Fruit fly (Drosophila melanogaster) Kc167 (cell line): Measurements from ENCODE around the gene Nmdar2.

Experiments
- Myc ChIP-seq: fragments of >200 bp; optimal IDR thresholded peaks from 2 replicates; lab custom pipeline; 2017; ENCODE audit warnings: missing external identifiers
- Sin3A ChIP-seq: fragments of >200 bp; optimal IDR thresholded peaks from 2 replicates; lab custom pipeline; 2018; ENCODE audit warnings: missing external identifiers
- h ChIP-seq: fragments of >200 bp; optimal IDR thresholded peaks from 3 replicates; lab custom pipeline; 2018; ENCODE audit warnings: missing external identifiers
- insv ChIP-seq: fragments of >200 bp; optimal IDR thresholded peaks from 3 replicates; lab custom pipeline; 2018; ENCODE audit warnings: missing external identifiers
- psq ChIP-seq: fragments of >200 bp; optimal IDR thresholded peaks from 2 replicates; lab custom pipeline; 2017; ENCODE audit warnings: missing external identifiers
- ttk ChIP-seq: sonication (Bioruptor generic); optimal IDR thresholded peaks from 2 replicates; lab custom pipeline; 2017; ENCODE audit warnings: missing external identifiers

The Nmdar2 gene

DNA sequence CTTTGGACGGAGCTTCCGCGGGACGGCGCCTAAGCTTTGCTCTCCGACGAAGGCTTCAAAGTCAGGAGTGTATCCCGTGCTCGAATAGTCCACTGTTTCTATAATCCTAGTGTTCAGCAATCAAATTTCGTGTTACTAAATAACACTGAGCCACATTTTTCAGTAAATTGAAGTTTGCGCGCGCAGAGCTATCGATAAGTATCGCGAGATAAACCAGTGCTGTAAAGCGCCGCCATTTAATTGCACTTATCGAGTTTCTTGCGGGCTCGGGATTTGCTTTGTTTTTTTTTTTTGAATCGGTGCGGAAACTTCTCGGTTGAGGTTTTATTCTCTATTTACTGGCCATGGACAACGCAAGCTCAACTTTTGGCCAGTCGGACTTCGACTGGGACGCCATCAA is 30.8 kb downstream of the Nmdar2 start, which contains the start of the genes Rab27 and mei-38:
TSS of gene Rab27 (minus strand) at position 127 of the 400 bp plus-strand sequence.
TSS of gene mei-38 (plus strand) at position 216 of the 400 bp plus-strand sequence.
- no peak for TF ChIP-seq Sin3A (lab: Kevin White, UChicago)
- TF ChIP-seq ttk (lab: Kevin White, UChicago) = no peak
- TF ChIP-seq insv = no peak
- no peak for TF ChIP-seq psq
- no peak for TF ChIP-seq Myc (lab: Kevin White, UChicago)
- no peak for TF ChIP-seq h (lab: Kevin White, UChicago)

dm6 chrX:1476436-1476835 is 31.2 kb downstream of the Nmdar2 start:
- TF ChIP-seq psq (no peak), insv (no peak), Sin3A (lab: Kevin White, UChicago) (no peak), Myc (lab: Kevin White, UChicago) (no peak), h (lab: Kevin White, UChicago) (no peak), ttk (lab: Kevin White, UChicago) (no peak)

DNA sequence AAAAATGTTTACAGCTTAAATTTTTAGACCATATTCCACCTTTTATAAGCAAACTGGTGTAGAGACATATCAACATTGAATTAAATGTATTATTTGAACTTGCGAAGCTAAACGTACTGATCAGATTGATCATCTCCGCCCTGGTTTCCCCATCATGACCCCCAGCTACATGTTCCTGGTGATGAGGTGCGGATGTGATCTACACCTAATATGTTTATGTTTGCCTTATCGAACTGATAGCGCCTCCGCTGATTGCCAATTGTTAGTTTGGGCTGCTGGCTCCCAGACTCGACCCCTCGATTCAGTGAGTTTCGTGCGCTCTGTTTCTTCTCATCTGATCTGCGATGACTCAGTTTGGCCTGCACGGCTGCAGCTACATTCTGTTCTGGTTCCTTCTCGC is 35.4 kb downstream of the Nmdar2 start, which contains the start of gene CG14780:
TSS of gene CG14780 (plus strand) at position 301 of the 400 bp plus-strand sequence.
- TF ChIP-seq h (lab: Kevin White, UChicago) (no peak), Sin3A (lab: Kevin White, UChicago) (no peak)

DNA sequence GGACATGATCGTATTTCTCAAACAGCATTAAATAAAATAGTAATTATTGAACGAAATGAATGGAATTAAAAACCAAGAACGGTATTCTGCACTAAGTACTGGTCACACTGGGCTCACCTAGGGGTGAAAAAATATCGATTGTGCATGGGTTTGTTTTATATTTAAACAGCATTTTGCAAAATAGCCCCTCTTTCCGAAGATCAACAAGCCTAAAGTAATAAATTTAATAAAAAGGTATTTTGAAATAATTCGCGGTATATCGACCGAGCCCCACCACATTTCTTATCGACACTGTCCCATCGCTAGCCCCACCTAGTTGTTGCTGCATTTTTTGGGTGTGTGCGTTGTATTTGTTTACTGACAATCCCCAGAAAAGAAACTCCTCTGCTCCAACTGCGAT is 37.0 kb downstream of the Nmdar2 start, which contains the start of gene pck:
TSS of gene pck (plus strand) at position 105 of the 400 bp plus-strand sequence.
- TF ChIP-seq psq (no peak), insv (no peak), Myc (lab: Kevin White, UChicago) (no peak), Sin3A (lab: Kevin White, UChicago) (no peak), ttk (lab: Kevin White, UChicago) (no peak), h (lab: Kevin White, UChicago) (no peak)

dm6 chrX:1469717-1470116 is 37.9 kb downstream of the Nmdar2 start, which contains the start of gene CG32808:
Gene CG32808, minus strand, starts transcription at chrX:1469817.
- TF ChIP-seq ttk (lab: Kevin White, UChicago) (no peak), insv (no peak), Sin3A (lab: Kevin White, UChicago) (no peak)

dm6 chrX:1467382-1467592 is 40.3 kb downstream of the Nmdar2 start, which contains the start of gene CG14778:
Gene CG14778, plus strand, starts transcription at chrX:1467493.
- no peak for TF ChIP-seq ttk (lab: Kevin White, UChicago)
- TF ChIP-seq insv = no peak
- TF ChIP-seq Sin3A (lab: Kevin White, UChicago) = no peak
- TF ChIP-seq psq = no peak

- TF ChIP-seq h (lab: Kevin White, UChicago) (no peak), ttk (lab: Kevin White, UChicago) (no peak), Myc (lab: Kevin White, UChicago) (no peak), insv (no peak), Sin3A (lab: Kevin White, UChicago) (no peak), psq (no peak)
Observed at dm6 chrX:1466505-1467381, 40.9 kb downstream of the Nmdar2 start.

- TF ChIP-seq insv (no peak), psq (no peak)
Observed at dm6 chrX:1465707-1466504, 41.7 kb downstream of the Nmdar2 start, which contains the start of the genes O-fut2 and CG14777. Gene O-fut2, minus strand, starts transcription at chrX:1465996. Gene CG14777, plus strand, starts transcription at chrX:1466134.

DNA sequence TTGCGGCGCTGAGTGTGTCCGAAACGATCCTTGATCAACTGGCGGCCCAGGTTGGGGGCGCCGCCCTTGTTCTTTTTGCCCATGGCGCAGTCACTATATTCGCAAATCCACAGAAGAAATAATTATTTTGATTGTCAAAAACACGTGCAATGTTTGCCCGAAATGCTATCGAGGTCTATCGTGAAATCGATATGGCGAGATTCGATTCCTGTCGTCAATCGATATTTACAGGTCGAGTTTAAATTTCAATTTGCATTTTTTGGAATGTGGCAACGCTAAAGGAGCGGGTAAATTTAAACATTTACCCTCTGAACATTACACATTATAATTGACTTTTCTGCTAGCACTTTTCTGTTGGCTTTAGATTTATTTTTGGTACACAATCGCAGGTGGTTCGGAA is 43.6 kb downstream of the Nmdar2 start, which contains the start of gene Ns3:
TSS of gene Ns3 (minus strand) at position 188 of the 400 bp plus-strand sequence.
- no peak for TF ChIP-seq Sin3A (lab: Kevin White, UChicago)
- TF ChIP-seq h (lab: Kevin White, UChicago) = no peak
- no peak for TF ChIP-seq psq
- TF ChIP-seq insv = no peak
- TF ChIP-seq ttk (lab: Kevin White, UChicago) = no peak
- TF ChIP-seq Myc (lab: Kevin White, UChicago) = no peak

DNA sequence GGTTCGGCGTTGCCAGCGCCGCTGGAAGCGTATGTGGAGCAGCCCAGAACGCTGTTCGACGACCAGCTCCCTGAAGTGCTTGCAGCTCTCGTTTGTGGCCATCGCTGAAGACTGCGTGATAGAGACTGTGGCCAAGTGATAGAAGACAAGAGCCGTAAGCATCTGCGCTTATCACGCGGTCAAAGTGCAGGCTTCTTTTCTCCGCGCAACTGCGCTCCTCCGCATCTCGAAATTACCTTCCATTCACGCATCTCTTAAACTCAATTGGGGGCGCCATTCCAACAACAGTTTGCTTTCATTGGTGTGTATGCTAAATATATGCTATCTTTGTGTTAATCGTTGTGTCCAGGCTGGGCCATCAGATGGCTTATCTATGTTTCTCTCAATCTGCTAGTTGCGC is 46.1 kb downstream of the Nmdar2 start, which contains the start of gene CG14787:
TSS of gene CG14787 (minus strand) at position 133 of the 400 bp plus-strand sequence.
- TF ChIP-seq ttk (lab: Kevin White, UChicago) = no peak
- no peak for TF ChIP-seq h (lab: Kevin White, UChicago)
- TF ChIP-seq insv = no peak
- no peak for TF ChIP-seq Sin3A (lab: Kevin White, UChicago)
- TF ChIP-seq psq = no peak
- no peak for TF ChIP-seq Myc (lab: Kevin White, UChicago)

DNA sequence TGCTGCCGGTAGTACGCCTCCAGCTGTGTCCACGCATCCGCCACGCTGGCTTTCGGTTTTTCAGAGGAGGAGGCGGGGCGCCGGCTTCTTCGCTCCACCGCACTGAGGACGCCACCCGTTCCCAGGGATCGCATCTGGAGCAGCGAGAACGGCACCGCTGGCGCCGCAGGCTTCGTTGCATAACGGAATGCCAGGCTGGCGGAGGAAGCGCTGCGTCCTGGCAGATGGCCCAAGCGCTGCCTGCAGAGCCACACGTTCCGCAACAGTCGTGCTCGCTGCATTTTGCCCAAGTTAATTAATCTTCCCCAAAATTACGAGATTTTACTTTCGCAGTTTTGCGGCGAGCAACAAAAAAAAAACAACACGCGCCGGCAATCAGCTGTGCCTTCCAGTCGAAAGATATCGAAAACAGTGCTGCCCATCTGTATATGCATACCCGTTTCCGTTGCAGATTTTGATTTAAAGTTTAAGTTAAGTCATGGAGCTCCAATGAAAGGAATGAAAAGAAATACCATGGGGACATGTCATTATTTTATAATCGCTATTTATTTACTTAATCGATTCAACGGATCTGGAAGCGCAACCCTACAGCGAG is 47.2 kb downstream of the Nmdar2 start, which contains the start of gene Lrpprc2:
TSS of gene Lrpprc2 (minus strand) at position 340 of the 595 bp plus-strand sequence.
- TF ChIP-seq ttk (lab: Kevin White, UChicago) (no peak), psq (no peak), Sin3A (lab: Kevin White, UChicago) (no peak), Myc (lab: Kevin White, UChicago) (no peak), insv (no peak), h (lab: Kevin White, UChicago) (no peak)

dm6 chrX:1456954-1457353 is 50.7 kb downstream of the Nmdar2 start, which contains the start of gene CG14785:
Gene CG14785, minus strand, starts transcription at chrX:1457054.
- TF ChIP-seq psq = no peak
- no peak for TF ChIP-seq Sin3A (lab: Kevin White, UChicago)
- TF ChIP-seq insv = no peak
- no peak for TF ChIP-seq h (lab: Kevin White, UChicago)
- TF ChIP-seq Myc (lab: Kevin White, UChicago) = no peak
- no peak for TF ChIP-seq ttk (lab: Kevin White, UChicago)
